Fruit fly (Drosophila melanogaster) S2 (cell line): ENCODE results near the gene gro.

Experiments used
- CG8478 ChIP-seq: fragments of >200 bp; optimal IDR thresholded peaks from 2 replicates; lab custom pipeline; 2018
- CTCF ChIP-seq, 2 experiments: fragments of >200 bp; optimal IDR thresholded peaks; 2 replicates each; lab custom pipeline; 2018

dm6 chr3R:26002570-26003332 is 38.8 kb upstream of the gro start:
- TF ChIP-seq CG8478 (lab: Kevin White, UChicago) (no peak), CTCF (optimal IDR thresholded peaks at IDR 0.05; lab: Kevin White, UChicago) (no peak)
